Fruit fly (Drosophila melanogaster): ENCODE data around the gene a10.

dm6 chr3L:17042297-17042921 lies 18.9 kb upstream of the a10 start, which contains the start of the genes scaf6 and Papst2:
- TF ChIP-seq psq (optimal IDR thresholded peaks at IDR 0.05): no peak
- TF ChIP-seq Dll (optimal IDR thresholded peaks at IDR 0.05): no peak
- TF ChIP-seq CG8478 (optimal IDR thresholded peaks at IDR 0.05): no peak
- TF ChIP-seq pan (optimal IDR thresholded peaks at IDR 0.05): no peak

Data from whole organism.